Fruit fly (Drosophila melanogaster) whole organism, embryonic: ENCODE measurements around the gene AIMP2.

Experiments
- Adf1 ChIP-seq: fragments of 200-800 bp; sonication (Bioruptor generic); IDR thresholded peaks from 2 replicates; pipeline ENCODE4 v1.3.6; 2022; ENCODE audit warnings: missing biosample characterization, missing genetic modification characterization
- Bteb2 ChIP-seq: fragments of 200-800 bp; sonication (Bioruptor generic); optimal IDR thresholded peaks from 2 replicates; lab custom pipeline; 2016; ENCODE audit warnings: missing biosample characterization, missing genetic modification characterization
- CG10274 ChIP-seq: fragments of 200-800 bp; sonication (Bioruptor generic); optimal IDR thresholded peaks from 3 replicates; lab custom pipeline; 2017; ENCODE audit warnings: missing biosample characterization, mild to moderate bottlenecking, missing genetic modification characterization
- CG10462 ChIP-seq: fragments of 200-800 bp; sonication (Bioruptor generic); optimal IDR thresholded peaks from 2 replicates; lab custom pipeline; 2016; ENCODE audit warnings: missing biosample characterization, missing genetic modification characterization
- CG12104 ChIP-seq: fragments of 200-800 bp; sonication (Bioruptor generic); optimal IDR thresholded peaks from 3 replicates; lab custom pipeline; 2016; ENCODE audit warnings: missing biosample characterization, missing genetic modification characterization
- CG12942 ChIP-seq: fragments of 200-800 bp; sonication (Bioruptor generic); optimal IDR thresholded peaks from 3 replicates; lab custom pipeline; 2016; ENCODE audit warnings: missing biosample characterization, missing genetic modification characterization
- CG15073 ChIP-seq: fragments of 200-800 bp; sonication (Bioruptor generic); optimal IDR thresholded peaks from 2 replicates; lab custom pipeline; 2016; ENCODE audit warnings: missing biosample characterization, missing genetic modification characterization
- CG15269 ChIP-seq: fragments of 200-800 bp; sonication (Bioruptor generic); optimal IDR thresholded peaks from 2 replicates; lab custom pipeline; 2018; ENCODE audit warnings: missing biosample characterization, mild to moderate bottlenecking, missing genetic modification characterization, moderate library complexity
- CG17385 ChIP-seq: fragments of 200-800 bp; sonication (Bioruptor generic); optimal IDR thresholded peaks from 3 replicates; lab custom pipeline; 2018; ENCODE audit warnings: missing biosample characterization, mild to moderate bottlenecking, missing genetic modification characterization
- CG2889 ChIP-seq: fragments of 200-800 bp; sonication (Bioruptor generic); IDR thresholded peaks from 3 replicates; pipeline ENCODE4 v1.3.6; 2022; ENCODE audit warnings: missing biosample characterization, missing genetic modification characterization
- CG30403 ChIP-seq: fragments of 200-800 bp; sonication (Bioruptor generic); optimal IDR thresholded peaks from 3 replicates; lab custom pipeline; 2016; ENCODE audit warnings: missing biosample characterization, missing genetic modification characterization
- CG34376 ChIP-seq: fragments of 200-800 bp; sonication (Bioruptor generic); optimal IDR thresholded peaks from 2 replicates; lab custom pipeline; 2018; ENCODE audit warnings: missing biosample characterization, mild to moderate bottlenecking, missing genetic modification characterization
- CG43689 ChIP-seq: fragments of 200-800 bp; sonication (Bioruptor generic); IDR thresholded peaks from 2 replicates; pipeline ENCODE4 v1.3.6; 2022; ENCODE audit warnings: missing biosample characterization, missing genetic modification characterization
- CG4820 ChIP-seq: fragments of 200-800 bp; sonication (Bioruptor generic); optimal IDR thresholded peaks from 3 replicates; lab custom pipeline; 2016; ENCODE audit warnings: missing biosample characterization, missing genetic modification characterization
- CG6654 ChIP-seq: fragments of 200-800 bp; sonication (Bioruptor generic); optimal IDR thresholded peaks from 2 replicates; lab custom pipeline; 2017; ENCODE audit warnings: missing biosample characterization, mild to moderate bottlenecking, missing genetic modification characterization
- CG6689 ChIP-seq: fragments of 200-800 bp; sonication (Bioruptor generic); IDR thresholded peaks from 2 replicates; pipeline ENCODE4 v1.3.6; 2022; ENCODE audit warnings: missing biosample characterization, missing genetic modification characterization
- CG6813 ChIP-seq: fragments of 200-800 bp; sonication (Bioruptor generic); optimal IDR thresholded peaks from 2 replicates; lab custom pipeline; 2017; ENCODE audit warnings: missing biosample characterization, missing genetic modification characterization, mild to moderate bottlenecking, moderate library complexity, missing genetic modification reagents
- CG8944 ChIP-seq: fragments of 200-800 bp; sonication (Bioruptor generic); optimal IDR thresholded peaks from 3 replicates; lab custom pipeline; 2016; ENCODE audit warnings: missing biosample characterization, missing genetic modification characterization
- CG9932 ChIP-seq: fragments of 200-800 bp; sonication (Bioruptor generic); IDR thresholded peaks from 2 replicates; pipeline ENCODE4 v1.3.6; 2022; ENCODE audit warnings: missing biosample characterization, missing genetic modification characterization
- Dip2 ChIP-seq: fragments of 200-800 bp; sonication (Bioruptor generic); IDR thresholded peaks from 2 replicates; pipeline ENCODE4 v1.3.6; 2022; ENCODE audit warnings: missing biosample characterization, missing genetic modification characterization
- Dref ChIP-seq: fragments of 200-800 bp; sonication (Bioruptor generic); IDR thresholded peaks from 2 replicates; pipeline ENCODE4 v1.3.6; 2022; ENCODE audit warnings: missing biosample characterization, missing genetic modification characterization
- Gug ChIP-seq: fragments of 200-800 bp; sonication (Bioruptor generic); IDR thresholded peaks from 4 replicates; pipeline ENCODE4 v1.3.6; 2022; ENCODE audit warnings: missing biosample characterization, missing genetic modification characterization
- HLH4C ChIP-seq: fragments of 200-800 bp; sonication (Bioruptor generic); IDR thresholded peaks from 3 replicates; pipeline ENCODE4 v1.3.6; 2022; ENCODE audit warnings: missing biosample characterization, missing genetic modification characterization; ENCODE audit not compliant: partially characterized antibody
- HmgD ChIP-seq: fragments of 200-800 bp; sonication (Bioruptor generic); optimal IDR thresholded peaks from 3 replicates; lab custom pipeline; 2016; ENCODE audit warnings: missing biosample characterization, missing genetic modification characterization
- Hr39 ChIP-seq: fragments of >200 bp; optimal IDR thresholded peaks from 2 replicates; lab custom pipeline; 2017
- Kr ChIP-seq: fragments of 200-800 bp; sonication (Bioruptor generic); optimal IDR thresholded peaks from 2 replicates; lab custom pipeline; 2017; ENCODE audit warnings: missing biosample characterization, mild to moderate bottlenecking, missing genetic modification characterization
- Max ChIP-seq: fragments of 200-800 bp; sonication (Bioruptor generic); optimal IDR thresholded peaks from 2 replicates; lab custom pipeline; 2016; ENCODE audit warnings: missing biosample characterization, mild to moderate bottlenecking, missing genetic modification characterization
- Meics ChIP-seq: fragments of 200-800 bp; sonication (Bioruptor generic); optimal IDR thresholded peaks from 2 replicates; lab custom pipeline; 2017; ENCODE audit warnings: missing biosample characterization, mild to moderate bottlenecking, missing genetic modification characterization
- NFAT ChIP-seq: fragments of 200-800 bp; sonication (Bioruptor generic); IDR thresholded peaks from 2 replicates; pipeline ENCODE4 v1.3.6; 2022; ENCODE audit warnings: missing biosample characterization, missing genetic modification characterization
- Optix ChIP-seq: fragments of 200-800 bp; sonication (Bioruptor generic); IDR thresholded peaks from 3 replicates; pipeline ENCODE4 v1.3.6; 2022; ENCODE audit warnings: missing biosample characterization, missing genetic modification characterization
- Ptx1 ChIP-seq: fragments of 200-800 bp; sonication (Bioruptor generic); IDR thresholded peaks from 2 replicates; pipeline ENCODE4 v1.3.6; 2022; ENCODE audit warnings: missing biosample characterization, missing genetic modification characterization
- Six4 ChIP-seq: fragments of 200-800 bp; sonication (Bioruptor generic); optimal IDR thresholded peaks from 2 replicates; lab custom pipeline; 2016; ENCODE audit warnings: missing biosample characterization, missing genetic modification characterization
- az2 ChIP-seq: fragments of 200-800 bp; sonication (Bioruptor generic); optimal IDR thresholded peaks from 3 replicates; lab custom pipeline; 2016; ENCODE audit warnings: missing biosample characterization, missing genetic modification characterization
- bigmax ChIP-seq: fragments of 200-800 bp; sonication (Bioruptor generic); optimal IDR thresholded peaks from 2 replicates; lab custom pipeline; 2018; ENCODE audit warnings: missing biosample characterization, mild to moderate bottlenecking, missing genetic modification characterization
- btn ChIP-seq: fragments of 200-800 bp; sonication (Bioruptor generic); optimal IDR thresholded peaks from 2 replicates; lab custom pipeline; 2016; ENCODE audit warnings: missing biosample characterization, missing genetic modification characterization
- cato ChIP-seq: fragments of 200-800 bp; sonication (Bioruptor generic); optimal IDR thresholded peaks from 2 replicates; lab custom pipeline; 2016; ENCODE audit warnings: missing biosample characterization, missing genetic modification characterization, borderline replicate concordance
- corto ChIP-seq: fragments of 200-800 bp; sonication (Bioruptor generic); optimal IDR thresholded peaks from 2 replicates; lab custom pipeline; 2016; ENCODE audit warnings: missing biosample characterization, mild to moderate bottlenecking, missing genetic modification characterization, moderate library complexity
- gem ChIP-seq: fragments of 200-800 bp; sonication (Bioruptor generic); optimal IDR thresholded peaks from 2 replicates; lab custom pipeline; 2019; ENCODE audit warnings: missing biosample characterization, mild to moderate bottlenecking, missing genetic modification characterization, moderate library complexity
- grn ChIP-seq: fragments of 200-800 bp; sonication (Bioruptor generic); optimal IDR thresholded peaks from 3 replicates; lab custom pipeline; 2017; ENCODE audit warnings: missing biosample characterization, missing genetic modification characterization
- jigr1 ChIP-seq: fragments of 200-800 bp; sonication (Bioruptor generic); IDR thresholded peaks from 3 replicates; pipeline ENCODE4 v1.3.6; 2022; ENCODE audit warnings: missing biosample characterization, missing genetic modification characterization
- kni ChIP-seq: fragments of 200-800 bp; sonication (Bioruptor generic); optimal IDR thresholded peaks from 3 replicates; lab custom pipeline; 2017; ENCODE audit warnings: mild to moderate bottlenecking, missing biosample characterization, missing genetic modification reagents, missing genetic modification characterization
- knrl ChIP-seq: fragments of 200-800 bp; sonication (Bioruptor generic); IDR thresholded peaks from 3 replicates; pipeline ENCODE4 v1.3.6; 2022; ENCODE audit warnings: missing biosample characterization, missing genetic modification characterization; ENCODE audit not compliant: partially characterized antibody
- lab ChIP-seq: fragments of 200-800 bp; sonication (Bioruptor generic); optimal IDR thresholded peaks from 3 replicates; lab custom pipeline; 2017; ENCODE audit warnings: missing biosample characterization, missing genetic modification characterization, mild to moderate bottlenecking, moderate library complexity, missing genetic modification reagents
- lilli ChIP-seq: fragments of 200-800 bp; sonication (Bioruptor generic); optimal IDR thresholded peaks from 3 replicates; lab custom pipeline; 2016; ENCODE audit warnings: missing biosample characterization, missing genetic modification characterization
- lmd ChIP-seq: fragments of 200-800 bp; sonication (Bioruptor generic); IDR thresholded peaks from 2 replicates; pipeline ENCODE4 v1.3.6; 2022; ENCODE audit warnings: missing biosample characterization, missing genetic modification characterization
- onecut ChIP-seq: fragments of 200-800 bp; sonication (Bioruptor generic); IDR thresholded peaks from 2 replicates; pipeline ENCODE4 v1.3.6; 2022; ENCODE audit warnings: missing biosample characterization, missing genetic modification characterization
- phol ChIP-seq: fragments of 200-800 bp; sonication (Bioruptor generic); optimal IDR thresholded peaks from 3 replicates; lab custom pipeline; 2018; ENCODE audit warnings: missing biosample characterization, mild to moderate bottlenecking, missing genetic modification characterization, moderate library complexity
- pros ChIP-seq: fragments of 200-800 bp; sonication (Bioruptor generic); optimal IDR thresholded peaks from 3 replicates; lab custom pipeline; 2019; ENCODE audit warnings: missing biosample characterization, mild to moderate bottlenecking, missing genetic modification characterization, moderate library complexity
- ttk ChIP-seq: fragments of 200-800 bp; sonication (Bioruptor generic); IDR thresholded peaks from 2 replicates; pipeline ENCODE4 v2.1.2; 2022; ENCODE audit warnings: missing biosample characterization, missing genetic modification characterization
- unpg ChIP-seq: fragments of 200-800 bp; sonication (Bioruptor generic); optimal IDR thresholded peaks from 3 replicates; lab custom pipeline; 2018; ENCODE audit warnings: missing biosample characterization, mild to moderate bottlenecking, missing genetic modification characterization, moderate library complexity

AIMP2 gene

dm6 chr3L:15619626-15620247 lies 36.3 kb downstream of the AIMP2 start, which contains the start of gene Phs (continued):
- peak; percentile 77 for TF ChIP-seq CG4820 (GFP tag; lab: Kevin White, UChicago)
- peak; percentile 78 for TF ChIP-seq btn (GFP tag; lab: Kevin White, UChicago)
- TF ChIP-seq Optix (GFP tag; lab: Robert Waterston, UW): peak; percentile 49; the same call in 1 of the 3 replicates
- TF ChIP-seq phol (tag; lab: Kevin White, UChicago): peak; percentile 57
- peak; percentile 43 for TF ChIP-seq CG10274 (GFP tag; lab: Kevin White, UChicago)
- peak; percentile 66 for TF ChIP-seq lmd (GFP tag; lab: Robert Waterston, UW)
- peak; percentile 96 for TF ChIP-seq CG9932 (GFP tag; lab: Robert Waterston, UW)
- peak; percentile 55 for TF ChIP-seq CG17385 (GFP tag; lab: Kevin White, UChicago)
- TF ChIP-seq CG12104 (GFP tag; lab: Kevin White, UChicago): peak; percentile 22
- TF ChIP-seq CG12942 (GFP tag; lab: Kevin White, UChicago): peak; percentile 86
- TF ChIP-seq bigmax: peak; percentile 59
- peak; percentile 72 for TF ChIP-seq Hr39
- TF ChIP-seq CG2889 (GFP tag; lab: Robert Waterston, UW): no peak
- TF ChIP-seq kni (GFP tag; lab: Kevin White, UChicago): peak; percentile 58
- TF ChIP-seq HmgD (GFP tag; lab: Kevin White, UChicago): peak; percentile 95
- TF ChIP-seq Max (GFP tag; lab: Kevin White, UChicago): peak; percentile 75
- TF ChIP-seq Dref (GFP tag; lab: Robert Waterston, UW): peak; percentile 50
- no peak for TF ChIP-seq Dip2 (GFP tag; lab: Robert Waterston, UW)
- TF ChIP-seq lab (GFP tag; lab: Kevin White, UChicago): peak; percentile 90
- peak; percentile 72 for TF ChIP-seq onecut (GFP tag; lab: Robert Waterston, UW)
- TF ChIP-seq unpg (GFP tag; lab: Kevin White, UChicago): peak; percentile 43
- no peak for TF ChIP-seq Kr
- peak; percentile 63 for TF ChIP-seq CG34376
- peak; percentile 71 for TF ChIP-seq Bteb2 (GFP tag; lab: Kevin White, UChicago)
- peak; percentile 85 for TF ChIP-seq lilli (GFP tag; lab: Kevin White, UChicago)
- peak; percentile 70 for TF ChIP-seq Ptx1 (GFP tag; lab: Robert Waterston, UW)
- no peak for TF ChIP-seq jigr1
- peak; percentile 35; the same call in 1 of the 2 replicates for TF ChIP-seq Adf1 (GFP tag; lab: Robert Waterston, UW)
- TF ChIP-seq CG6654 (GFP tag; lab: Kevin White, UChicago): no peak
- TF ChIP-seq Six4: peak; percentile 40
- TF ChIP-seq CG15073 (GFP tag; lab: Kevin White, UChicago): no peak
- peak; percentile 72 for TF ChIP-seq CG6813
- peak; percentile 37; the same call in 1 of the 3 replicates for TF ChIP-seq knrl (GFP tag; lab: Robert Waterston, UW)
- TF ChIP-seq corto (GFP tag; lab: Kevin White, UChicago): peak; percentile 59
- TF ChIP-seq ttk: peak; percentile 73
- TF ChIP-seq HLH4C (GFP tag; lab: Robert Waterston, UW): 0 out of 3 replicates have a peak, but pooled peaks have one; percentile 49
- TF ChIP-seq Meics (GFP tag; lab: Kevin White, UChicago): peak; percentile 64
- 0 out of 2 replicates have a peak, but pooled peaks have one; percentile 36 for TF ChIP-seq CG6689 (GFP tag; lab: Robert Waterston, UW)
- peak; percentile 19 for TF ChIP-seq CG10462 (GFP tag; lab: Kevin White, UChicago)
- TF ChIP-seq CG30403 (GFP tag; lab: Kevin White, UChicago): peak; percentile 78
- TF ChIP-seq grn (GFP tag; lab: Kevin White, UChicago): no peak
- peak; percentile 47 for TF ChIP-seq CG15269 (tag; lab: Kevin White, UChicago)
- peak; percentile 29 for TF ChIP-seq gem (tag; lab: Kevin White, UChicago)
- TF ChIP-seq az2: peak; percentile 69
- peak; percentile 96 for TF ChIP-seq NFAT (GFP tag; lab: Robert Waterston, UW)
- TF ChIP-seq Gug (GFP tag; lab: Robert Waterston, UW): peak; percentile 80
- TF ChIP-seq cato (GFP tag; lab: Kevin White, UChicago): peak; percentile 59
- peak; percentile 90 for TF ChIP-seq CG8944
- TF ChIP-seq pros (GFP tag; lab: Kevin White, UChicago): no peak
- TF ChIP-seq CG43689: no peak
